Fruit fly (Drosophila melanogaster) whole organism, embryonic: ENCODE results near the gene CG6142.

ENCODE experiments used
- ATbp ChIP-seq: fragments of 200-800 bp; sonication (Bioruptor generic); optimal IDR thresholded peaks from 2 replicates; lab custom pipeline; 2017; ENCODE audit warnings: missing biosample characterization, mild to moderate bottlenecking, missing genetic modification characterization, missing genetic modification reagents
- B-H2 ChIP-seq: fragments of 200-800 bp; sonication (Bioruptor generic); optimal IDR thresholded peaks from 2 replicates; lab custom pipeline; 2018; ENCODE audit warnings: missing biosample characterization, mild to moderate bottlenecking, missing genetic modification characterization
- BtbVII ChIP-seq: fragments of 200-800 bp; sonication (Bioruptor generic); optimal IDR thresholded peaks from 3 replicates; lab custom pipeline; 2017; ENCODE audit warnings: missing biosample characterization, mild to moderate bottlenecking, missing genetic modification characterization
- CG11398 ChIP-seq: fragments of 200-800 bp; sonication (Bioruptor generic); optimal IDR thresholded peaks from 2 replicates; lab custom pipeline; 2016; ENCODE audit warnings: missing biosample characterization, missing genetic modification characterization
- CG12071 ChIP-seq: fragments of 200-800 bp; sonication (Bioruptor generic); optimal IDR thresholded peaks from 3 replicates; lab custom pipeline; 2018; ENCODE audit warnings: missing biosample characterization, mild to moderate bottlenecking, missing genetic modification characterization
- CG12236 ChIP-seq: fragments of 200-800 bp; sonication (Bioruptor generic); optimal IDR thresholded peaks from 2 replicates; lab custom pipeline; 2016; ENCODE audit warnings: missing biosample characterization, missing genetic modification characterization
- CG13296 ChIP-seq: fragments of 200-800 bp; sonication (Bioruptor generic); optimal IDR thresholded peaks from 3 replicates; lab custom pipeline; 2018; ENCODE audit warnings: missing biosample characterization, mild to moderate bottlenecking, missing genetic modification characterization
- CG13624 ChIP-seq: fragments of 200-800 bp; sonication (Bioruptor generic); optimal IDR thresholded peaks from 2 replicates; lab custom pipeline; 2016; ENCODE audit warnings: missing biosample characterization, missing genetic modification characterization
- CG13894 ChIP-seq: fragments of 200-800 bp; sonication (Bioruptor generic); optimal IDR thresholded peaks from 3 replicates; lab custom pipeline; 2018; ENCODE audit warnings: missing biosample characterization, mild to moderate bottlenecking, missing genetic modification characterization, moderate library complexity
- CG14014 ChIP-seq: fragments of 200-800 bp; sonication (Bioruptor generic); IDR thresholded peaks from 2 replicates; pipeline ENCODE4 v1.3.6; 2022; ENCODE audit warnings: missing biosample characterization, missing genetic modification characterization
- CG16779 ChIP-seq: fragments of 200-800 bp; sonication (Bioruptor generic); IDR thresholded peaks from 2 replicates; pipeline ENCODE4 v1.3.6; 2022; ENCODE audit warnings: missing biosample characterization, missing genetic modification characterization
- CG17568 ChIP-seq: fragments of 200-800 bp; sonication (Bioruptor generic); optimal IDR thresholded peaks from 2 replicates; lab custom pipeline; 2018; ENCODE audit warnings: missing biosample characterization, mild to moderate bottlenecking, missing genetic modification characterization, moderate library complexity
- CG17612 ChIP-seq: fragments of 200-800 bp; sonication (Bioruptor generic); IDR thresholded peaks from 2 replicates; pipeline ENCODE4 v1.3.6; 2022; ENCODE audit warnings: missing biosample characterization, missing genetic modification characterization
- CG1832 ChIP-seq: fragments of 200-800 bp; sonication (Bioruptor generic); optimal IDR thresholded peaks from 2 replicates; lab custom pipeline; 2017; ENCODE audit warnings: missing biosample characterization, mild to moderate bottlenecking, missing genetic modification characterization, inconsistent platforms
- CG18599 ChIP-seq: fragments of 200-800 bp; sonication (Bioruptor generic); optimal IDR thresholded peaks from 3 replicates; lab custom pipeline; 2017; ENCODE audit warnings: missing biosample characterization, missing genetic modification characterization, mild to moderate bottlenecking, moderate library complexity, missing genetic modification reagents
- CG18764 ChIP-seq: fragments of 200-800 bp; sonication (Bioruptor generic); optimal IDR thresholded peaks from 3 replicates; lab custom pipeline; 2016; ENCODE audit warnings: missing biosample characterization, missing genetic modification characterization
- CG2129 ChIP-seq: fragments of 200-800 bp; sonication (Bioruptor generic); IDR thresholded peaks from 2 replicates; pipeline ENCODE4 v1.3.6; 2022; ENCODE audit warnings: missing biosample characterization, missing genetic modification characterization; ENCODE audit not compliant: partially characterized antibody
- CG3281 ChIP-seq: fragments of 200-800 bp; sonication (Bioruptor generic); optimal IDR thresholded peaks from 3 replicates; lab custom pipeline; 2017; ENCODE audit warnings: missing biosample characterization, mild to moderate bottlenecking, missing genetic modification characterization
- CG34376 ChIP-seq: fragments of 200-800 bp; sonication (Bioruptor generic); optimal IDR thresholded peaks from 2 replicates; lab custom pipeline; 2018; ENCODE audit warnings: missing biosample characterization, mild to moderate bottlenecking, missing genetic modification characterization
- CG4404 ChIP-seq: fragments of 200-800 bp; sonication (Bioruptor generic); IDR thresholded peaks from 2 replicates; pipeline ENCODE4 v1.3.6; 2022; ENCODE audit warnings: missing biosample characterization, missing genetic modification characterization
- CG6765 ChIP-seq: fragments of 200-800 bp; sonication (Bioruptor generic); optimal IDR thresholded peaks from 3 replicates; lab custom pipeline; 2017; ENCODE audit warnings: missing biosample characterization, mild to moderate bottlenecking, missing genetic modification characterization
- CG8281 ChIP-seq: fragments of 200-800 bp; sonication (Bioruptor generic); optimal IDR thresholded peaks from 2 replicates; lab custom pipeline; 2018; ENCODE audit warnings: missing biosample characterization, mild to moderate bottlenecking, missing genetic modification characterization, moderate library complexity
- CG9876 ChIP-seq: fragments of 200-800 bp; sonication (Bioruptor generic); optimal IDR thresholded peaks from 2 replicates; lab custom pipeline; 2016; ENCODE audit warnings: missing biosample characterization, missing genetic modification characterization
- CHES-1-like ChIP-seq: fragments of 200-800 bp; sonication (Bioruptor generic); optimal IDR thresholded peaks from 2 replicates; lab custom pipeline; 2016; ENCODE audit warnings: missing biosample characterization, missing genetic modification characterization
- Dfd ChIP-seq, 2 experiments: fragments of >200 bp; optimal IDR thresholded peaks; 2 replicates each; lab custom pipeline; 2017; ENCODE audit warnings: missing biosample characterization in 2 of 2, missing genetic modification characterization in 2 of 2
- Drgx ChIP-seq: fragments of 200-800 bp; sonication (Bioruptor generic); IDR thresholded peaks from 2 replicates; pipeline ENCODE4 v1.3.6; 2022; ENCODE audit warnings: missing biosample characterization, missing genetic modification characterization
- Eip74EF ChIP-seq, 2 experiments: fragments of 200-800 bp in 1 of 2; fragments of >200 bp in 1 of 2; sonication (Bioruptor generic) in 1 of 2; optimal IDR thresholded peaks; 2 replicates each; lab custom pipeline; 2017 to 2019; ENCODE audit warnings: missing biosample characterization in 2 of 2, missing genetic modification characterization in 2 of 2, mild to moderate bottlenecking in 1 of 2, moderate library complexity in 1 of 2
- Fer1 ChIP-seq: fragments of 200-800 bp; sonication (Bioruptor generic); optimal IDR thresholded peaks from 2 replicates; lab custom pipeline; 2017; ENCODE audit warnings: missing biosample characterization, mild to moderate bottlenecking, missing genetic modification characterization
- GATAe ChIP-seq: fragments of 200-800 bp; sonication (Bioruptor generic); conservative IDR thresholded peaks from 2 replicates; pipeline ENCODE4 v1.3.6; 2022; ENCODE audit warnings: missing biosample characterization, missing genetic modification characterization
- HLH3B ChIP-seq: fragments of 200-800 bp; sonication (Bioruptor generic); IDR thresholded peaks from 2 replicates; pipeline ENCODE4 v1.3.6; 2022; ENCODE audit warnings: missing biosample characterization, missing genetic modification characterization
- Hey ChIP-seq: fragments of 200-800 bp; sonication (Bioruptor generic); optimal IDR thresholded peaks from 3 replicates; lab custom pipeline; 2018; ENCODE audit warnings: missing biosample characterization, mild to moderate bottlenecking, missing genetic modification characterization
- HmgZ ChIP-seq: fragments of 200-800 bp; sonication (Bioruptor generic); optimal IDR thresholded peaks from 2 replicates; lab custom pipeline; 2018; ENCODE audit warnings: missing biosample characterization, mild to moderate bottlenecking, missing genetic modification characterization
- Med ChIP-seq: fragments of 200-800 bp; sonication (Bioruptor generic); peaks from one replicate; lab custom pipeline; 2016; ENCODE audit warnings: missing biosample characterization, missing genetic modification characterization, mild to moderate bottlenecking, inconsistent platforms, moderate library complexity
- PHDP ChIP-seq: fragments of 200-800 bp; sonication (Bioruptor generic); optimal IDR thresholded peaks from 3 replicates; lab custom pipeline; 2018; ENCODE audit warnings: missing biosample characterization, mild to moderate bottlenecking, missing genetic modification characterization, moderate library complexity
- Ptx1 ChIP-seq: fragments of 200-800 bp; sonication (Bioruptor generic); IDR thresholded peaks from 2 replicates; pipeline ENCODE4 v1.3.6; 2022; ENCODE audit warnings: missing biosample characterization, missing genetic modification characterization
- dan ChIP-seq: fragments of 200-800 bp; sonication (Bioruptor generic); IDR thresholded peaks from 2 replicates; pipeline ENCODE4 v1.3.6; 2022; ENCODE audit warnings: missing biosample characterization, missing genetic modification characterization
- dmrt99B ChIP-seq: fragments of 200-800 bp; sonication (Bioruptor generic); optimal IDR thresholded peaks from 2 replicates; lab custom pipeline; 2018; ENCODE audit warnings: missing biosample characterization, mild to moderate bottlenecking, missing genetic modification characterization, moderate library complexity
- exex ChIP-seq: fragments of 200-800 bp; sonication (Bioruptor generic); optimal IDR thresholded peaks from 4 replicates; lab custom pipeline; 2018; ENCODE audit warnings: missing biosample characterization, mild to moderate bottlenecking, missing genetic modification characterization, moderate library complexity
- gt ChIP-seq: fragments of 200-800 bp; sonication (Bioruptor generic); IDR thresholded peaks from 2 replicates; pipeline ENCODE4 v1.3.6; 2022; ENCODE audit warnings: missing biosample characterization, missing genetic modification characterization
- jumu ChIP-seq: fragments of 200-800 bp; sonication (Bioruptor generic); optimal IDR thresholded peaks from 3 replicates; lab custom pipeline; 2016; ENCODE audit warnings: missing biosample characterization, missing genetic modification characterization
- mam ChIP-seq: fragments of 200-800 bp; sonication (Bioruptor generic); optimal IDR thresholded peaks from 3 replicates; lab custom pipeline; 2016; ENCODE audit warnings: missing biosample characterization, missing genetic modification characterization
- mirr ChIP-seq: fragments of 200-800 bp; sonication (Bioruptor generic); optimal IDR thresholded peaks from 3 replicates; lab custom pipeline; 2018; ENCODE audit warnings: missing biosample characterization, mild to moderate bottlenecking, missing genetic modification characterization
- nmo ChIP-seq: fragments of 200-800 bp; sonication (Bioruptor generic); optimal IDR thresholded peaks from 2 replicates; lab custom pipeline; 2018; ENCODE audit warnings: missing biosample characterization, mild to moderate bottlenecking, missing genetic modification characterization, moderate library complexity
- pum ChIP-seq: fragments of 200-800 bp; sonication (Bioruptor generic); optimal IDR thresholded peaks from 2 replicates; lab custom pipeline; 2016; ENCODE audit warnings: missing biosample characterization, missing genetic modification characterization
- pzg ChIP-seq: fragments of 200-800 bp; sonication (Bioruptor generic); optimal IDR thresholded peaks from 3 replicates; lab custom pipeline; 2018; ENCODE audit warnings: missing biosample characterization, mild to moderate bottlenecking, missing genetic modification characterization, moderate library complexity
- ranshi ChIP-seq: fragments of 200-800 bp; sonication (Bioruptor generic); IDR thresholded peaks from 2 replicates; pipeline ENCODE4 v1.3.6; 2022; ENCODE audit warnings: missing biosample characterization, missing genetic modification characterization
- schlank ChIP-seq: fragments of 200-800 bp; sonication (Bioruptor generic); optimal IDR thresholded peaks from 2 replicates; lab custom pipeline; 2018; ENCODE audit warnings: missing biosample characterization, mild to moderate bottlenecking, missing genetic modification characterization
- sug ChIP-seq: fragments of 200-800 bp; optimal IDR thresholded peaks from 2 replicates; lab custom pipeline; 2019; ENCODE audit warnings: missing biosample characterization, mild to moderate bottlenecking, missing genetic modification characterization, moderate library complexity
- toy ChIP-seq: fragments of 200-800 bp; sonication (Bioruptor generic); IDR thresholded peaks from 2 replicates; pipeline ENCODE4 v1.3.6; 2022; ENCODE audit warnings: missing biosample characterization, missing genetic modification characterization

CG6142 gene

dm6 chr3R:26181991-26182390 lies 49.0 kb downstream of the CG6142 start (continued):
- TF ChIP-seq CG8281 (no peak), Med (GFP tag; lab: Kevin White, UChicago) (peak; percentile 79), B-H2 (GFP tag; lab: Kevin White, UChicago) (no peak), CG1832 (no peak), Fer1 (peak; percentile 45)

dm6 chr3R:26185201-26185688 lies 52.3 kb downstream of the CG6142 start, which contains the start of gene CG31086:
CG31086 (plus strand) TSS chr3R:26185251.
- no peak for TF ChIP-seq CG14014
- TF ChIP-seq CG3281 = peak; percentile 33
- TF ChIP-seq CG8281 = no peak
- TF ChIP-seq exex = peak; percentile 91
- no peak for TF ChIP-seq Ptx1 (GFP tag; lab: Robert Waterston, UW)
- TF ChIP-seq CG18599 (GFP tag; lab: Kevin White, UChicago) = peak; percentile 16
- peak; percentile 77 for TF ChIP-seq sug (tag; lab: Kevin White, UChicago)
- peak; percentile 65 for TF ChIP-seq mirr (GFP tag; lab: Kevin White, UChicago)
- no peak for TF ChIP-seq pzg
- no peak for TF ChIP-seq ranshi (GFP tag; lab: Robert Waterston, UW)
- no peak for TF ChIP-seq CHES-1-like (GFP tag; lab: Kevin White, UChicago)
- TF ChIP-seq dan (GFP tag; lab: Robert Waterston, UW) = no peak
- peak; percentile 68 for TF ChIP-seq BtbVII (GFP tag; lab: Kevin White, UChicago)
- no peak for TF ChIP-seq HLH3B (GFP tag; lab: Robert Waterston, UW)
- TF ChIP-seq Drgx (GFP tag; lab: Robert Waterston, UW) = no peak
- TF ChIP-seq Hey (tag; lab: Kevin White, UChicago) = peak; percentile 1
- no peak for TF ChIP-seq CG9876
- TF ChIP-seq CG13624 (GFP tag; lab: Kevin White, UChicago) = no peak
- no peak for TF ChIP-seq CG17612 (GFP tag; lab: Robert Waterston, UW)
- peak; percentile 4 for TF ChIP-seq HmgZ (tag; lab: Kevin White, UChicago)
- no peak for TF ChIP-seq CG11398 (GFP tag; lab: Kevin White, UChicago)
- peak; percentile 19 for TF ChIP-seq CG6765 (GFP tag; lab: Kevin White, UChicago)
- TF ChIP-seq CG18764 (GFP tag; lab: Kevin White, UChicago) = no peak
- no peak for TF ChIP-seq toy
- TF ChIP-seq CG34376 (GFP tag; lab: Kevin White, UChicago) = peak; percentile 83
- TF ChIP-seq CG12071 (GFP tag; lab: Kevin White, UChicago) = peak; percentile 62
- TF ChIP-seq dmrt99B (tag; lab: Kevin White, UChicago) = no peak
- no peak for TF ChIP-seq mam
- TF ChIP-seq CG17568 (GFP tag; lab: Kevin White, UChicago) = peak; percentile 44
- no peak for TF ChIP-seq pum (GFP tag; lab: Kevin White, UChicago)
- no peak for TF ChIP-seq CG2129 (GFP tag; lab: Robert Waterston, UW)
- TF ChIP-seq Dfd (GFP tag; optimal IDR thresholded peaks at IDR 0.05; lab: Kevin White, UChicago) = no peak
- peak; percentile 51 for TF ChIP-seq GATAe (GFP tag; lab: Robert Waterston, UW)
- no peak for TF ChIP-seq nmo (GFP tag; lab: Kevin White, UChicago)
- no peak for TF ChIP-seq schlank (tag; lab: Kevin White, UChicago)
- TF ChIP-seq gt = no peak
- peak; percentile 62 for TF ChIP-seq B-H2 (GFP tag; lab: Kevin White, UChicago)
- no peak for TF ChIP-seq CG12236 (GFP tag; lab: Kevin White, UChicago)
- peak in 1 of 2 experiments; percentile 17 for TF ChIP-seq Eip74EF (GFP tag; optimal IDR thresholded peaks at IDR 0.05; lab: Kevin White, UChicago)
- peak; percentile 66 for TF ChIP-seq CG13296 (GFP tag; lab: Kevin White, UChicago)
- TF ChIP-seq PHDP (tag; lab: Kevin White, UChicago) = peak; percentile 51
- TF ChIP-seq CG13894 = peak; percentile 64
- TF ChIP-seq CG4404 (GFP tag; lab: Robert Waterston, UW) = no peak
- TF ChIP-seq CG16779 (GFP tag; lab: Robert Waterston, UW) = no peak
- TF ChIP-seq ATbp = no peak
- no peak for TF ChIP-seq jumu (GFP tag; lab: Kevin White, UChicago)
